Fruit fly (Drosophila melanogaster) whole organism, embryonic: ENCODE data around the gene Trm7-34.

ENCODE experiments used
- ATbp ChIP-seq: fragments of 200-800 bp; sonication (Bioruptor generic); optimal IDR thresholded peaks from 2 replicates; lab custom pipeline; 2017; ENCODE audit warnings: missing biosample characterization, mild to moderate bottlenecking, missing genetic modification characterization, missing genetic modification reagents
- Abd-B ChIP-seq: fragments of 200-800 bp; sonication (Bioruptor generic); optimal IDR thresholded peaks from 2 replicates; lab custom pipeline; 2018; ENCODE audit warnings: missing biosample characterization, mild to moderate bottlenecking, missing genetic modification characterization, moderate library complexity
- Adf1 ChIP-seq: fragments of 200-800 bp; sonication (Bioruptor generic); IDR thresholded peaks from 2 replicates; pipeline ENCODE4 v1.3.6; 2022; ENCODE audit warnings: missing biosample characterization, missing genetic modification characterization
- Bteb2 ChIP-seq: fragments of 200-800 bp; sonication (Bioruptor generic); optimal IDR thresholded peaks from 2 replicates; lab custom pipeline; 2016; ENCODE audit warnings: missing biosample characterization, missing genetic modification characterization
- C15 ChIP-seq: fragments of 200-800 bp; sonication (Bioruptor generic); IDR thresholded peaks from 3 replicates; pipeline ENCODE4 v1.3.6; 2022; ENCODE audit warnings: missing biosample characterization, missing genetic modification characterization
- CG10209 ChIP-seq: fragments of 200-800 bp; sonication (Bioruptor generic); optimal IDR thresholded peaks from 3 replicates; lab custom pipeline; 2017; ENCODE audit warnings: missing biosample characterization, mild to moderate bottlenecking, missing genetic modification characterization, missing genetic modification reagents
- CG10543 ChIP-seq: fragments of 200-800 bp; sonication (Bioruptor generic); optimal IDR thresholded peaks from 3 replicates; lab custom pipeline; 2017; ENCODE audit warnings: missing biosample characterization, mild to moderate bottlenecking, missing genetic modification characterization, moderate library complexity
- CG10979 ChIP-seq: fragments of 200-800 bp; sonication (Bioruptor generic); optimal IDR thresholded peaks from 2 replicates; lab custom pipeline; 2018; ENCODE audit warnings: missing biosample characterization, mild to moderate bottlenecking, missing genetic modification characterization, moderate library complexity
- CG11093 ChIP-seq: fragments of 200-800 bp; sonication (Bioruptor generic); IDR thresholded peaks from 3 replicates; pipeline ENCODE4 v1.3.6; 2022; ENCODE audit warnings: missing biosample characterization, missing genetic modification characterization
- CG12104 ChIP-seq: fragments of 200-800 bp; sonication (Bioruptor generic); optimal IDR thresholded peaks from 3 replicates; lab custom pipeline; 2016; ENCODE audit warnings: missing biosample characterization, missing genetic modification characterization
- CG12299 ChIP-seq: fragments of 200-800 bp; sonication (Bioruptor generic); optimal IDR thresholded peaks from 2 replicates; lab custom pipeline; 2018; ENCODE audit warnings: missing biosample characterization, mild to moderate bottlenecking, missing genetic modification characterization
- CG14667 ChIP-seq: fragments of 200-800 bp; sonication (Bioruptor generic); IDR thresholded peaks from 2 replicates; pipeline ENCODE4 v1.3.6; 2022; ENCODE audit warnings: missing biosample characterization, missing genetic modification characterization
- CG1792 ChIP-seq: fragments of 200-800 bp; sonication (Bioruptor generic); optimal IDR thresholded peaks from 2 replicates; lab custom pipeline; 2016; ENCODE audit warnings: missing biosample characterization, missing genetic modification characterization
- CG18599 ChIP-seq: fragments of 200-800 bp; sonication (Bioruptor generic); optimal IDR thresholded peaks from 3 replicates; lab custom pipeline; 2017; ENCODE audit warnings: missing biosample characterization, missing genetic modification characterization, mild to moderate bottlenecking, moderate library complexity, missing genetic modification reagents
- CG30020 ChIP-seq: fragments of 200-800 bp; optimal IDR thresholded peaks from 2 replicates; lab custom pipeline; 2019; ENCODE audit warnings: missing biosample characterization, mild to moderate bottlenecking, missing genetic modification characterization, moderate library complexity
- CG30403 ChIP-seq: fragments of 200-800 bp; sonication (Bioruptor generic); optimal IDR thresholded peaks from 3 replicates; lab custom pipeline; 2016; ENCODE audit warnings: missing biosample characterization, missing genetic modification characterization
- CG3281 ChIP-seq: fragments of 200-800 bp; sonication (Bioruptor generic); optimal IDR thresholded peaks from 3 replicates; lab custom pipeline; 2017; ENCODE audit warnings: missing biosample characterization, mild to moderate bottlenecking, missing genetic modification characterization
- CG34376 ChIP-seq: fragments of 200-800 bp; sonication (Bioruptor generic); optimal IDR thresholded peaks from 2 replicates; lab custom pipeline; 2018; ENCODE audit warnings: missing biosample characterization, mild to moderate bottlenecking, missing genetic modification characterization
- CG3726 ChIP-seq: fragments of 200-800 bp; sonication (Bioruptor generic); IDR thresholded peaks from 3 replicates; pipeline ENCODE4, ENCODE4 v1.3.6; 2022; ENCODE audit warnings: missing biosample characterization, missing genetic modification characterization
- CG42726 ChIP-seq: fragments of 200-800 bp; sonication (Bioruptor generic); IDR thresholded peaks from 2 replicates; pipeline ENCODE4 v1.3.6; 2022; ENCODE audit warnings: missing biosample characterization, missing genetic modification characterization; ENCODE audit not compliant: partially characterized antibody
- CG4328 ChIP-seq: fragments of 200-800 bp; sonication (Bioruptor generic); optimal IDR thresholded peaks from 3 replicates; lab custom pipeline; 2017; ENCODE audit warnings: missing biosample characterization, missing genetic modification reagents, missing genetic modification characterization
- CG6813 ChIP-seq: fragments of 200-800 bp; sonication (Bioruptor generic); optimal IDR thresholded peaks from 2 replicates; lab custom pipeline; 2017; ENCODE audit warnings: missing biosample characterization, missing genetic modification characterization, mild to moderate bottlenecking, moderate library complexity, missing genetic modification reagents
- CG8478 ChIP-seq: fragments of >200 bp; optimal IDR thresholded peaks from 2 replicates; lab custom pipeline; 2018
- CG9727 ChIP-seq: fragments of 200-800 bp; sonication (Bioruptor generic); optimal IDR thresholded peaks from 3 replicates; lab custom pipeline; 2017; ENCODE audit warnings: missing biosample characterization, mild to moderate bottlenecking, missing genetic modification characterization
- CrebB ChIP-seq: fragments of 200-800 bp; sonication (Bioruptor generic); optimal IDR thresholded peaks from 3 replicates; lab custom pipeline; 2018; ENCODE audit warnings: missing biosample characterization, mild to moderate bottlenecking, missing genetic modification characterization
- Ets97D ChIP-seq: fragments of 200-800 bp; sonication (Bioruptor generic); optimal IDR thresholded peaks from 3 replicates; lab custom pipeline; 2016; ENCODE audit warnings: missing biosample characterization, missing genetic modification characterization
- HHEX ChIP-seq: fragments of 200-800 bp; sonication (Bioruptor generic); optimal IDR thresholded peaks from 3 replicates; lab custom pipeline; 2017; ENCODE audit warnings: missing biosample characterization, mild to moderate bottlenecking, missing genetic modification characterization, missing genetic modification reagents
- HmgZ ChIP-seq: fragments of 200-800 bp; sonication (Bioruptor generic); optimal IDR thresholded peaks from 2 replicates; lab custom pipeline; 2018; ENCODE audit warnings: missing biosample characterization, mild to moderate bottlenecking, missing genetic modification characterization
- Mes4 ChIP-seq: fragments of 200-800 bp; sonication (Bioruptor generic); optimal IDR thresholded peaks from 2 replicates; lab custom pipeline; 2016; ENCODE audit warnings: missing biosample characterization, missing genetic modification characterization
- Oli ChIP-seq: fragments of 200-800 bp; sonication (Bioruptor generic); optimal IDR thresholded peaks from 2 replicates; lab custom pipeline; 2018; ENCODE audit warnings: missing biosample characterization, mild to moderate bottlenecking, missing genetic modification characterization, moderate library complexity
- Spps ChIP-seq: fragments of 200-800 bp; sonication (Bioruptor generic); optimal IDR thresholded peaks from 2 replicates; lab custom pipeline; 2018; ENCODE audit warnings: missing biosample characterization, mild to moderate bottlenecking, missing genetic modification characterization
- Tbp ChIP-seq: fragments of >200 bp; optimal IDR thresholded peaks from 2 replicates; lab custom pipeline; 2018; ENCODE audit warnings: missing biosample characterization, missing genetic modification characterization
- Xrp1 ChIP-seq: fragments of 200-800 bp; sonication (Bioruptor generic); IDR thresholded peaks from 2 replicates; pipeline ENCODE4 v1.3.6; 2022; ENCODE audit warnings: missing biosample characterization, missing genetic modification characterization
- amos ChIP-seq: fragments of 200-800 bp; sonication (Bioruptor generic); IDR thresholded peaks from 2 replicates; pipeline ENCODE4 v1.3.6; 2022; ENCODE audit warnings: missing biosample characterization, missing genetic modification characterization; ENCODE audit not compliant: partially characterized antibody
- ato ChIP-seq: fragments of 200-800 bp; sonication (Bioruptor generic); IDR thresholded peaks from 2 replicates; pipeline ENCODE4 v1.3.6; 2022; ENCODE audit warnings: missing biosample characterization, missing genetic modification characterization; ENCODE audit not compliant: partially characterized antibody
- crc ChIP-seq: fragments of 200-800 bp; sonication (Bioruptor generic); optimal IDR thresholded peaks from 2 replicates; lab custom pipeline; 2016; ENCODE audit warnings: missing biosample characterization, missing genetic modification characterization
- dati ChIP-seq: fragments of 200-800 bp; sonication (Bioruptor generic); IDR thresholded peaks from 2 replicates; pipeline ENCODE4 v1.3.6; 2022; ENCODE audit warnings: missing biosample characterization, missing genetic modification characterization
- dmrt11E ChIP-seq: fragments of 200-800 bp; sonication (Bioruptor generic); optimal IDR thresholded peaks from 3 replicates; lab custom pipeline; 2018; ENCODE audit warnings: missing biosample characterization, mild to moderate bottlenecking, missing genetic modification characterization, moderate library complexity
- fd64A ChIP-seq: fragments of 200-800 bp; sonication (Bioruptor generic); optimal IDR thresholded peaks from 3 replicates; lab custom pipeline; 2018; ENCODE audit warnings: missing biosample characterization, mild to moderate bottlenecking, missing genetic modification characterization
- grau ChIP-seq: fragments of 200-800 bp; optimal IDR thresholded peaks from 3 replicates; lab custom pipeline; 2019; ENCODE audit warnings: missing biosample characterization, mild to moderate bottlenecking, missing genetic modification characterization, moderate library complexity
- gt ChIP-seq: fragments of 200-800 bp; sonication (Bioruptor generic); IDR thresholded peaks from 2 replicates; pipeline ENCODE4 v1.3.6; 2022; ENCODE audit warnings: missing biosample characterization, missing genetic modification characterization
- h ChIP-seq: fragments of >200 bp; optimal IDR thresholded peaks from 2 replicates; lab custom pipeline; 2017
- kay ChIP-seq: fragments of 200-800 bp; sonication (Bioruptor generic); optimal IDR thresholded peaks from 2 replicates; lab custom pipeline; 2016; ENCODE audit warnings: missing biosample characterization, missing genetic modification characterization
- kni ChIP-seq: fragments of 200-800 bp; sonication (Bioruptor generic); optimal IDR thresholded peaks from 3 replicates; lab custom pipeline; 2017; ENCODE audit warnings: mild to moderate bottlenecking, missing biosample characterization, missing genetic modification reagents, missing genetic modification characterization
- nmo ChIP-seq: fragments of 200-800 bp; sonication (Bioruptor generic); optimal IDR thresholded peaks from 2 replicates; lab custom pipeline; 2018; ENCODE audit warnings: missing biosample characterization, mild to moderate bottlenecking, missing genetic modification characterization, moderate library complexity
- shn ChIP-seq: fragments of 200-800 bp; sonication (Bioruptor generic); optimal IDR thresholded peaks from 3 replicates; lab custom pipeline; 2016; ENCODE audit warnings: missing biosample characterization, missing genetic modification characterization
- slou ChIP-seq: fragments of 200-800 bp; sonication (Bioruptor generic); optimal IDR thresholded peaks from 3 replicates; lab custom pipeline; 2016; ENCODE audit warnings: missing biosample characterization, missing genetic modification characterization
- sr ChIP-seq: fragments of 200-800 bp; sonication (Bioruptor generic); IDR thresholded peaks from 3 replicates; pipeline ENCODE4 v1.3.6; 2022; ENCODE audit warnings: missing biosample characterization, missing genetic modification characterization
- tgo ChIP-seq: fragments of 200-800 bp; sonication (Bioruptor generic); IDR thresholded peaks from 3 replicates; pipeline ENCODE4 v1.3.6; 2022; ENCODE audit warnings: missing biosample characterization, missing genetic modification characterization
- trh ChIP-seq: fragments of 200-800 bp; sonication (Bioruptor generic); optimal IDR thresholded peaks from 2 replicates; lab custom pipeline; 2016; ENCODE audit warnings: missing biosample characterization, missing genetic modification characterization
- vvl ChIP-seq: fragments of 200-800 bp; sonication (Bioruptor generic); IDR thresholded peaks from 2 replicates; pipeline ENCODE4 v1.3.6; 2022; ENCODE audit warnings: missing biosample characterization, missing genetic modification characterization
- z ChIP-seq: fragments of 200-800 bp; sonication (Bioruptor generic); IDR thresholded peaks from 3 replicates; pipeline ENCODE4 v1.3.6; 2022; ENCODE audit warnings: missing biosample characterization, missing genetic modification characterization

Gene Trm7-34

dm6 chr3R:21155931-21156488 is 22.3 kb upstream of the Trm7-34 start (continued):
- TF ChIP-seq CG4328, result no peak
- no peak for TF ChIP-seq crc
- TF ChIP-seq CrebB, result no peak
- TF ChIP-seq CG30020 (tag; lab: Kevin White, UChicago), result peak; percentile 23
- TF ChIP-seq CG8478 (lab: Kevin White, UChicago), result no peak
- TF ChIP-seq CG6813, result no peak
- TF ChIP-seq CG42726 (GFP tag; lab: Robert Waterston, UW), result peak; percentile 55
- TF ChIP-seq CG30403 (GFP tag; lab: Kevin White, UChicago), result no peak
- TF ChIP-seq CG10209 (GFP tag; lab: Kevin White, UChicago), result no peak
- TF ChIP-seq z (GFP tag; lab: Robert Waterston, UW), result no peak
- no peak for TF ChIP-seq dmrt11E
- no peak for TF ChIP-seq Bteb2 (GFP tag; lab: Kevin White, UChicago)
- 0 out of 2 replicates have a peak, but pooled peaks have one; percentile 7 for TF ChIP-seq Xrp1
- peak; percentile 34 for TF ChIP-seq CG12104 (GFP tag; lab: Kevin White, UChicago)
- no peak for TF ChIP-seq slou (GFP tag; lab: Kevin White, UChicago)
- TF ChIP-seq HmgZ (tag; lab: Kevin White, UChicago), result no peak
- TF ChIP-seq nmo (GFP tag; lab: Kevin White, UChicago), result peak; percentile 62
- no peak for TF ChIP-seq CG3281 (GFP tag; lab: Kevin White, UChicago)
- TF ChIP-seq kni (GFP tag; lab: Kevin White, UChicago), result no peak
- no peak for TF ChIP-seq dati (GFP tag; lab: Robert Waterston, UW)
- no peak for TF ChIP-seq trh (GFP tag; lab: Kevin White, UChicago)
- TF ChIP-seq tgo (GFP tag; lab: Robert Waterston, UW), result no peak
- TF ChIP-seq ATbp (GFP tag; lab: Kevin White, UChicago), result no peak
- TF ChIP-seq Oli (tag; lab: Kevin White, UChicago), result no peak
- no peak for TF ChIP-seq CG34376 (GFP tag; lab: Kevin White, UChicago)
- TF ChIP-seq CG1792, result no peak
- no peak for TF ChIP-seq CG10543 (GFP tag; lab: Kevin White, UChicago)
- TF ChIP-seq HHEX (GFP tag; lab: Kevin White, UChicago), result no peak
- no peak for TF ChIP-seq Adf1 (GFP tag; lab: Robert Waterston, UW)
- no peak for TF ChIP-seq Mes4 (GFP tag; lab: Kevin White, UChicago)
- no peak for TF ChIP-seq CG11093 (GFP tag; lab: Robert Waterston, UW)
- peak; percentile 8 for TF ChIP-seq grau (tag; lab: Kevin White, UChicago)
- peak; percentile 24 for TF ChIP-seq Abd-B (GFP tag; lab: Kevin White, UChicago)
- TF ChIP-seq Tbp (GFP tag; lab: Kevin White, UChicago), result no peak
- peak; percentile 68 for TF ChIP-seq ato
- TF ChIP-seq h, result no peak
- no peak for TF ChIP-seq sr (GFP tag; lab: Robert Waterston, UW)
- TF ChIP-seq CG18599, result no peak
- TF ChIP-seq C15 (GFP tag; lab: Robert Waterston, UW), result no peak
- no peak for TF ChIP-seq shn (GFP tag; lab: Kevin White, UChicago)
- TF ChIP-seq CG14667, result no peak
- TF ChIP-seq CG3726 (GFP tag; lab: Robert Waterston, UW), result no peak
- TF ChIP-seq CG9727 (GFP tag; lab: Kevin White, UChicago), result no peak
- TF ChIP-seq vvl (GFP tag; lab: Robert Waterston, UW), result 0 out of 2 replicates have a peak, but pooled peaks have one; percentile 7
- TF ChIP-seq gt (GFP tag; lab: Robert Waterston, UW), result no peak
- no peak for TF ChIP-seq CG12299 (tag; lab: Kevin White, UChicago)
- TF ChIP-seq Ets97D (GFP tag; lab: Kevin White, UChicago), result peak; percentile 83
- no peak; the same call in 1 of the 2 replicates for TF ChIP-seq amos (GFP tag; lab: Robert Waterston, UW)
- TF ChIP-seq Spps (tag; lab: Kevin White, UChicago), result no peak
- TF ChIP-seq kay, result no peak
- no peak for TF ChIP-seq CG10979
- TF ChIP-seq fd64A (GFP tag; lab: Kevin White, UChicago), result no peak
